Worm (Caenorhabditis elegans) whole organism, young adult: ENCODE results near the gene glb-7.
A peak's percentile ranks its signal among the peaks of the same experiment; 100 is the strongest.

Experiments
- C06A6.2 ChIP-seq: fragments of 200-800 bp; sonication (Bioruptor generic); conservative IDR thresholded peaks from 2 replicates; pipeline ENCODE4 v1.3.6; 2022; ENCODE audit warnings: missing genetic modification characterization, missing compliant biosample characterization
- C17E4.6 ChIP-seq: fragments of 200-800 bp; sonication (Bioruptor generic); IDR thresholded peaks from 2 replicates; pipeline ENCODE4 v1.3.6; 2022; ENCODE audit warnings: missing genetic modification reagents, missing genetic modification characterization, missing compliant biosample characterization
- F52B5.7 ChIP-seq: sonication (generic microtip); optimal IDR thresholded peaks from 2 replicates; lab custom pipeline; 2016; ENCODE audit warnings: mild to moderate bottlenecking, missing genetic modification characterization, missing compliant biosample characterization
- F57A8.1 ChIP-seq: fragments of 200-800 bp; sonication (Bioruptor generic); optimal IDR thresholded peaks from 2 replicates; lab custom pipeline; 2018; ENCODE audit warnings: mild to moderate bottlenecking, missing genetic modification characterization, moderate library complexity, missing compliant biosample characterization
- T07F8.4 ChIP-seq: sonication (generic microtip); optimal IDR thresholded peaks from 2 replicates; lab custom pipeline; 2016; ENCODE audit warnings: mild to moderate bottlenecking, missing genetic modification characterization, moderate library complexity, missing compliant biosample characterization
- ama-1 ChIP-seq, 3 experiments: fragments of 150-350 bp in 1 of 3; sonication (generic microtip) in 2 of 3; optimal IDR thresholded peaks; 2 replicates each; lab custom pipeline; 2014 to 2018; ENCODE audit warnings: missing biosample characterization in 2 of 3, missing genetic modification characterization in 2 of 3, missing genetic modification reagents in 2 of 3
- cebp-1 ChIP-seq, 2 experiments: fragments of 200-800 bp in 1 of 2; sonication (Bioruptor generic) in 1 of 2; sonication (generic microtip) in 1 of 2; IDR thresholded peaks in 1 of 2; optimal IDR thresholded peaks in 1 of 2; 2 replicates each; pipeline versions ENCODE4 v1.3.6 to Lab custom; 2017 to 2022; ENCODE audit warnings: missing compliant biosample characterization in 2 of 2, missing genetic modification characterization in 2 of 2, mild to moderate bottlenecking in 1 of 2, missing genetic modification reagents in 1 of 2, moderate library complexity in 1 of 2
- ceh-91 ChIP-seq: fragments of 200-800 bp; sonication (Bioruptor generic); IDR thresholded peaks from 2 replicates; pipeline ENCODE4 v1.3.6; 2022; ENCODE audit warnings: missing genetic modification reagents, missing genetic modification characterization, missing compliant biosample characterization
- die-1 ChIP-seq: sonication (generic microtip); optimal IDR thresholded peaks from 2 replicates; lab custom pipeline; 2016; ENCODE audit warnings: missing genotype, mild to moderate bottlenecking, missing genetic modification characterization, missing compliant biosample characterization
- egl-18 ChIP-seq: fragments of 200-800 bp; sonication (Bioruptor generic); IDR thresholded peaks from 2 replicates; pipeline ENCODE4 v1.3.6; 2022; ENCODE audit warnings: missing genetic modification reagents, missing genetic modification characterization, missing compliant biosample characterization
- egl-44 ChIP-seq: fragments of 200-800 bp; sonication (Bioruptor generic); IDR thresholded peaks from 2 replicates; pipeline ENCODE4 v1.3.6; 2022; ENCODE audit warnings: missing genetic modification reagents, missing genetic modification characterization, missing compliant biosample characterization
- lir-1 ChIP-seq: fragments of 200-800 bp; sonication (Bioruptor generic); conservative IDR thresholded peaks from 2 replicates; pipeline ENCODE4 v1.3.6; 2022; ENCODE audit warnings: missing genetic modification reagents, missing genetic modification characterization, missing compliant biosample characterization
- madf-10 ChIP-seq: sonication (generic microtip); optimal IDR thresholded peaks from 2 replicates; lab custom pipeline; 2016; ENCODE audit warnings: mild to moderate bottlenecking, missing genetic modification characterization, missing compliant biosample characterization
- madf-8 ChIP-seq: fragments of 200-800 bp; sonication (Bioruptor generic); conservative IDR thresholded peaks from 2 replicates; pipeline ENCODE4 v1.3.6; 2022; ENCODE audit warnings: missing genetic modification reagents, missing genetic modification characterization, missing compliant biosample characterization
- mel-28 ChIP-seq: sonication (generic microtip); optimal IDR thresholded peaks from 2 replicates; lab custom pipeline; 2016; ENCODE audit warnings: borderline replicate concordance, mild to moderate bottlenecking, missing genetic modification characterization, missing compliant biosample characterization
- mes-4 ChIP-seq: sonication (generic microtip); optimal IDR thresholded peaks from 2 replicates; lab custom pipeline; 2016; ENCODE audit warnings: missing genotype, missing genetic modification characterization, missing compliant biosample characterization
- mxl-1 ChIP-seq: sonication (generic microtip); optimal IDR thresholded peaks from 2 replicates; lab custom pipeline; 2016; ENCODE audit warnings: missing genetic modification characterization, missing compliant biosample characterization
- nhr-27 ChIP-seq: fragments of 200-800 bp; sonication (Bioruptor generic); optimal IDR thresholded peaks from 2 replicates; lab custom pipeline; 2018; ENCODE audit warnings: mild to moderate bottlenecking, missing genetic modification characterization, moderate library complexity, missing compliant biosample characterization
- pha-4 ChIP-seq: fragments of 150-350 bp; sonication (generic microtip); optimal IDR thresholded peaks from 2 replicates; lab custom pipeline; 2014; ENCODE audit warnings: missing biosample characterization, missing genetic modification reagents, missing genetic modification characterization
- rpc-1 ChIP-seq, 2 experiments: fragments of 150-350 bp in 1 of 2; sonication (generic microtip) in 1 of 2; optimal IDR thresholded peaks; 2 replicates each; lab custom pipeline; 2014 to 2018; ENCODE audit warnings: missing biosample characterization in 1 of 2, missing genetic modification characterization in 1 of 2, missing genetic modification reagents in 1 of 2, missing genotype in 1 of 2
- snpc-3.4 ChIP-seq: sonication (generic microtip); optimal IDR thresholded peaks from 2 replicates; lab custom pipeline; 2017; ENCODE audit warnings: missing genetic modification characterization, mild to moderate bottlenecking, missing compliant biosample characterization, antibody characterized with exemption, moderate library complexity, missing genotype, missing genetic modification reagents
- snpc-4 ChIP-seq, 5 experiments: fragments of 150-350 bp in 1 of 5; sonication (generic microtip) in 4 of 5; optimal IDR thresholded peaks; 2 replicates each; lab custom pipeline; 2014 to 2018; ENCODE audit warnings: missing genetic modification characterization in 5 of 5, missing biosample characterization in 3 of 5, antibody characterized with exemption in 2 of 5, mild to moderate bottlenecking in 2 of 5, missing compliant biosample characterization in 2 of 5, missing genotype in 2 of 5, moderate library complexity in 2 of 5, missing genetic modification reagents in 1 of 5
- unc-130 ChIP-seq: sonication (generic microtip); optimal IDR thresholded peaks from 2 replicates; lab custom pipeline; 2016; ENCODE audit warnings: missing genetic modification reagents, missing genetic modification characterization, missing compliant biosample characterization
- xnd-1 ChIP-seq: sonication (generic microtip); optimal IDR thresholded peaks from 2 replicates; lab custom pipeline; 2016; ENCODE audit warnings: missing genotype, missing genetic modification reagents, missing genetic modification characterization, missing compliant biosample characterization
- ztf-22 ChIP-seq: fragments of 200-800 bp; sonication (Bioruptor generic); optimal IDR thresholded peaks from 2 replicates; lab custom pipeline; 2018; ENCODE audit warnings: mild to moderate bottlenecking, missing genetic modification characterization, moderate library complexity, missing compliant biosample characterization
- ztf-25 ChIP-seq: fragments of 200-800 bp; sonication (Bioruptor generic); IDR thresholded peaks from 2 replicates; pipeline ENCODE4 v1.3.6; 2022; ENCODE audit warnings: missing genetic modification reagents, missing genetic modification characterization, missing compliant biosample characterization
- ztf-28 ChIP-seq: fragments of 200-800 bp; sonication (Bioruptor generic); IDR thresholded peaks from 2 replicates; pipeline ENCODE4 v1.3.6; 2022; ENCODE audit warnings: missing genetic modification reagents, missing genetic modification characterization, missing compliant biosample characterization
- ztf-6 ChIP-seq: fragments of 200-800 bp; sonication (Bioruptor generic); IDR thresholded peaks from 2 replicates; pipeline ENCODE4 v1.3.6; 2022; ENCODE audit warnings: missing genetic modification reagents, missing genetic modification characterization, missing compliant biosample characterization

The glb-7 gene

DNA sequence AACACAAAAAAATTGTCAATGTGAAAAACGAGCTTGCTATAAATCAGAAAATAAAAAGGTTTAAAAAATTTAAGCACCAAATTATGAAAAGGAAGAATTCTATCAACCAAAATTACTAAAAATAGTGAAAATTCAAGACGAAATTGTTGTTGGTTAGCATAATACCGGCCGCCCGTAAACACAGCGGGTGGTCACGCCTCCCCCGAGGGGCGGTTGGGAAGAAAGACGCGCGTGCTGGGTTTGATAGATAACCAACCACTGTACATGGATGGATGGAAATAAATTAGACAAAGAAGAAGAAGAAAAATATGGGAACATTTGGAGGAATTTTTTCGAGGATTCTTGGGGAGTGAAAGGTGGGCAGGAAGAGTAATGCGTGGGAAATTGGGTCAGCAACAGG, 19.7 kb downstream of the glb-7 start (continued):
- TF ChIP-seq C17E4.6 (GFP tag; lab: Robert Waterston, UW): no peak
- TF ChIP-seq, all 124 proteins: peak for 0

DNA sequence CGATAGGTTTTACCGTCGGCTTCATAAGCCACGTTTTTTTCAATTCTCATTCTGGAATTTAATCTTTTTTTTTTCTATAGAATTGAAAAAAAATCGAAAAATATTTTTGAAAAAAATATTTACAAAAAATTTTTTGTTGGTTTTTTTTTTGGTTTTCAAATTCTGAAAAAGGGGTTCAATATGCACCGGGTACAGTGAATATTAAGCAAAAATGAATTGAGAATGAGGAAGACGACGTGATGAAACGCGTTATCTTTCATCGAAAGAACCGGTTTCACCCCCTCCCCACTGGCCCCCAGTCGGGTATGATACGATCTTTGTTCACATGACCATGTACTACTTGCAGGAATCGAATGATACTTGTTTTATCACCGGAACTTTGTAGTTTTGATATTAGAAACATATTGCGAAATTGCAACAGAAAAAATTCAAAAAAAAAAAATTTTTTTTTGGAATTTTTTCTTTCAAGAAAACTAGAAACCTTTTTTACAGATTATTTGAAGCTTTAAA, 26.7 kb downstream of the glb-7 start, which contains the start of gene C54E4.5:
Gene C54E4.5, minus strand, starts transcription at position 51 of the 510 bp plus-strand sequence.
- TF ChIP-seq cebp-1 (GFP tag; IDR thresholded peaks at IDR 0.05; lab: Robert Waterston, UW) (peak; percentile 49; the same call in 1 of the 2 replicates), cebp-1 (tag; optimal IDR thresholded peaks at IDR 0.05; lab: Kevin White, UChicago) (peak; percentile 84), mes-4 (no peak), lir-1 (no peak), madf-8 (GFP tag; lab: Robert Waterston, UW) (no peak), madf-10 (tag; lab: Kevin White, UChicago) (no peak), snpc-3.4 (tag; lab: Kevin White, UChicago) (no peak)

DNA sequence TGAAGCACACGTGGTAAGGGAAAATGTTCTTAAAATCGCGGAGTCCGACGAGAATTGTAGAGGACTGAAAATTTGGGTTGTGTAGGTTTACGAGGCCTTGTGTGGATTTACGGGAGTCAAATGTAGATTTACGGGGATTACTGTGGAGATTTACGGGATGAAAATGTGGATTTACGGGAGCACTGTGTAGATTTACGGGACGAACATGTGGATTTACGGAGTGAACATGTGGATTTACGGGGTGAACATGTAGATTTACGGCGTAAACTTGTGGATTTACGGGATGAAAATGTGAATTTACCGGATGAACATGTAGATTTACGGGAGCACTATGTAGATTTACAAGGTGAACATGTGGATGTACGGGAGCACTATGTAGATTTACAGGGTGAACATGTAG, 33.7 kb downstream of the glb-7 start:
- no peak for TF ChIP-seq T07F8.4

DNA sequence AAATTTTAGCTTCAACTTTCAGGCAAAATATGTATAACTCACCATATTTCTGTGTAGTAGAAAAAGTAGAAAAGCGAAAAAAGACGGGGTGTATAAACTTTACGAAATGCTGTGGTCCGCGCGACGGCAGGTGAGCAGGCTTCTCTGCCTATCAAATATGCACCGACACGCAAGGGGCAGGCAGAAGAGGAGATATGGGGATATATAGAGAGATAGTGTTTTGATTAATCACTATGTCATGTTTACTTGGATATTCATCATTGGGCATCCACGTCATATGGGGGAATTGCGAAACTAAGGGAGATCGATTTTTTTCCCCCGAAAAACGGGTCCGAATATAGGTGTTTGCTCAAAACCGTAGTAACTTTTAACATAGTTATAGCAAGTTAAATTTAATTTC, 36.5 kb downstream of the glb-7 start, which contains the start of gene gcy-37:
Gene gcy-37, minus strand, starts transcription at position 101 of the 400 bp plus-strand sequence.
- no peak for TF ChIP-seq ceh-91
- no peak for TF ChIP-seq ztf-28 (GFP tag; lab: Robert Waterston, UW)
- no peak for TF ChIP-seq pha-4 (tag; lab: Kevin White, UChicago)

DNA sequence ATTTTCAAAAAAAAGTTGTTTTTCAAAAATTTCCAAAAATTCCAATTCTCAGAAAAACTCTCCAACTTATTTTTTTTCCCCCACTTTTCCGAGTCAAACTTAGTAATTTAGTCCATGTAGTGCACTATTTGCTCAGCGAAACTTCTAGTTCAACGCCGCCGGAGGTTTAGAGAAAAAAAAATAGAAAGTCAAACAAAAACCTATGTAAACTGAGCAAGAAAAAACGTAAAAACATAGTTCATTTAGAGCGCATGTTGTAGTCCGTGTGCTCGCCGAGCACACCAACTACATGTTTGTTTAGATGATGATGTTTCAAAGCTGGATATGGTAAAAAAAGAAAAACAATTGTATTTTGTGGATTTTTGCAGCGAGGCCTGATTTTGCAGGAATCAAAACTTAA, 39.7 kb downstream of the glb-7 start:
- TF ChIP-seq C06A6.2 (no peak), ztf-6 (no peak), die-1 (tag; lab: Kevin White, UChicago) (no peak), F57A8.1 (no peak), ztf-22 (no peak), rpc-1 (optimal IDR thresholded peaks at IDR 0.05; lab: Kevin White, UChicago) (no peak), rpc-1 (tag; optimal IDR thresholded peaks at IDR 0.05; lab: Kevin White, UChicago) (no peak), pha-4 (tag; lab: Kevin White, UChicago) (no peak), egl-18 (GFP tag; lab: Robert Waterston, UW) (no peak), egl-44 (GFP tag; lab: Robert Waterston, UW) (no peak), xnd-1 (tag; lab: Kevin White, UChicago) (no peak), snpc-4 (GFP tag; optimal IDR thresholded peaks at IDR 0.05; lab: Kevin White, UChicago) (no peak), snpc-4 (tag; optimal IDR thresholded peaks at IDR 0.05; lab: Kevin White, UChicago) (no peak), mxl-1 (tag; lab: Kevin White, UChicago) (no peak), T07F8.4 (no peak), unc-130 (no peak), mel-28 (no peak)

DNA sequence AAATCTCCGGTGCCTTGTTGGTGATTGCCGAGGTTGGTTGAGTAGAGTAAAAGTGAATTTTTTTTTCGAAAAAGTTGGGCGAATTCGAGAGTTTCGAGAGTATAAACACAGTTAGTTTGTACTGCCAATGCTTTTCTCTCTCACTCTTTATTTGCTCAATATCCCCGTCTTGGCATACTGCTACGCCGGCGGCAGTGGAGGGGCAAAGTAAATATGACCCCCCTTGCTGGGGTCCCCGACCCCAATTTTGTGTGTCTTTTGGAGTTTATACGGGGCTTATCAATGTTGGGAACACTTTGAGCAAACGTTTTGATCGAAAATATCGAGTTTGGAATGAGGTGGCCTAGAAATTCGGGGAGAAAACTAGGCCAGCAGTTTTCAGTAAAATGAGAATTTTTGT, 45.9 kb downstream of the glb-7 start, which contains the start of gene C54E4.4:
Gene C54E4.4, minus strand, starts transcription at position 101 of the 400 bp plus-strand sequence.
- TF ChIP-seq ztf-25 (GFP tag; lab: Robert Waterston, UW): no peak
- no peak for TF ChIP-seq nhr-27 (tag; lab: Kevin White, UChicago)
- no peak for TF ChIP-seq xnd-1 (tag; lab: Kevin White, UChicago)
- TF ChIP-seq ama-1 (optimal IDR thresholded peaks at IDR 0.05; lab: Kevin White, UChicago): no peak
- TF ChIP-seq ama-1 (GFP tag; optimal IDR thresholded peaks at IDR 0.05; lab: Kevin White, UChicago): no peak
- no peak for TF ChIP-seq ztf-28 (GFP tag; lab: Robert Waterston, UW)
- TF ChIP-seq ztf-22: no peak
- no peak for TF ChIP-seq F52B5.7
